Worm (Caenorhabditis elegans) whole organism, L4 larva: Measurements from ENCODE around the gene ani-2.

Source experiments
- ceh-82 ChIP-seq: sonication (generic microtip); optimal IDR thresholded peaks from 2 replicates; lab custom pipeline; 2017; ENCODE audit warnings: missing biosample characterization, missing genetic modification characterization
- jun-1 ChIP-seq: fragments of 150-350 bp; optimal IDR thresholded peaks from 2 replicates; lab custom pipeline; 2014; ENCODE audit warnings: missing biosample characterization, missing genetic modification reagents, missing genetic modification characterization
- lin-13 ChIP-seq: fragments of 150-350 bp; optimal IDR thresholded peaks from 2 replicates; lab custom pipeline; 2014; ENCODE audit warnings: missing biosample characterization, missing genetic modification reagents, missing genetic modification characterization
- nhr-237 ChIP-seq: sonication (generic microtip); optimal IDR thresholded peaks from 2 replicates; lab custom pipeline; 2017; ENCODE audit warnings: missing biosample characterization, missing genetic modification characterization
- nhr-77 ChIP-seq: fragments of 150-350 bp; optimal IDR thresholded peaks from 2 replicates; lab custom pipeline; 2014; ENCODE audit warnings: missing biosample characterization, missing genetic modification characterization
- pqm-1 ChIP-seq: sonication (generic microtip); optimal IDR thresholded peaks from 2 replicates; lab custom pipeline; 2017; ENCODE audit warnings: missing biosample characterization, missing genetic modification characterization

DNA sequence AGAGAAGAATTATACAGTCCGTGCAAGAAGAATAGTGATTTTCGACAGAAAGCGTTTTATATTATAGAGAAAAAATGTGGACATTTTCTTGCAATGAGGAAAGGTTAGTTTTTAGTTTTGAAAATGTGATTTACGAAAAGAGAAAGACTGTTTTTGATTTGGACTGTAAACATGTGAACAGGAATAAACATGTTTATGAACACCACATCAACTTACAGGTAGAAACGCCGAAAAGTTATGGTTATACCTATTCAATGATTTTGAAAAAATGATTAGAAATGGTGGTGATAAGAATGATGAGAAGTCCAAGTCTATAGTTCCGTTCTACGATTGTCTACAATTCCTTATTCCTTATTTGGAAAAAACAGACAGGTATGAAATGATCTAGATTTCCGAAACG lies 20.7 kb downstream of the ani-2 start:
- TF ChIP-seq pqm-1 = no peak
- TF ChIP-seq ceh-82 (tag; lab: Kevin White, UChicago) = no peak
- TF ChIP-seq nhr-77 = no peak
- TF ChIP-seq lin-13 = no peak
- no peak for TF ChIP-seq nhr-237
- TF ChIP-seq jun-1 (tag; lab: Kevin White, UChicago) = no peak
